Worm (Caenorhabditis elegans) whole organism, L3 larva: Measurements from ENCODE around the gene ugt-51.

Source experiments
- ceh-16 ChIP-seq: sonication (generic microtip); optimal IDR thresholded peaks from 2 replicates; lab custom pipeline; 2017; ENCODE audit warnings: missing biosample characterization, missing genetic modification characterization
- elt-1 ChIP-seq: fragments of 150-350 bp; optimal IDR thresholded peaks from 2 replicates; lab custom pipeline; 2014; ENCODE audit warnings: missing biosample characterization, missing genetic modification characterization
- elt-2 ChIP-seq: sonication (generic microtip); optimal IDR thresholded peaks from 2 replicates; lab custom pipeline; 2016; ENCODE audit warnings: missing genetic modification reagents, mild to moderate bottlenecking, missing genetic modification characterization, missing compliant biosample characterization
- fkh-10 ChIP-seq: sonication (generic microtip); optimal IDR thresholded peaks from 2 replicates; lab custom pipeline; 2017; ENCODE audit warnings: missing biosample characterization, missing genetic modification reagents, missing genetic modification characterization
- nhr-237 ChIP-seq: fragments of 150-350 bp; optimal IDR thresholded peaks from 2 replicates; lab custom pipeline; 2014; ENCODE audit warnings: missing biosample characterization, missing genetic modification characterization
- nhr-28 ChIP-seq: fragments of 150-350 bp; optimal IDR thresholded peaks from 2 replicates; lab custom pipeline; 2014; ENCODE audit warnings: missing biosample characterization, missing genetic modification characterization
- nhr-77 ChIP-seq: fragments of 150-350 bp; optimal IDR thresholded peaks from 2 replicates; lab custom pipeline; 2014; ENCODE audit warnings: missing biosample characterization, missing genetic modification characterization

ce11 chrV:5144541-5144940, 32.6 kb downstream of the ugt-51 start, which contains the start of gene F14F9.2:
- no peak for TF ChIP-seq nhr-28 (tag; lab: Kevin White, UChicago)
- no peak for TF ChIP-seq fkh-10 (GFP tag; lab: Kevin White, UChicago)
- no peak for TF ChIP-seq elt-1 (tag; lab: Kevin White, UChicago)
- TF ChIP-seq nhr-77, result no peak
- no peak for TF ChIP-seq elt-2 (tag; lab: Kevin White, UChicago)
- TF ChIP-seq nhr-237 (tag; lab: Kevin White, UChicago), result no peak
- no peak for TF ChIP-seq ceh-16 (tag; lab: Kevin White, UChicago)
